Worm (Caenorhabditis elegans) whole organism, L2 larva: Measurements from ENCODE around the gene F32D8.15.

Experiments
- C34F6.9 ChIP-seq: fragments of 150-350 bp; optimal IDR thresholded peaks from 2 replicates; lab custom pipeline; 2014; ENCODE audit warnings: missing biosample characterization, missing genetic modification characterization
- F13H6.1 ChIP-seq: sonication (generic microtip); optimal IDR thresholded peaks from 2 replicates; lab custom pipeline; 2016; ENCODE audit warnings: missing genetic modification characterization, missing compliant biosample characterization
- R02D3.7 ChIP-seq: fragments of 150-350 bp; optimal IDR thresholded peaks from 2 replicates; lab custom pipeline; 2014; ENCODE audit warnings: missing biosample characterization, missing genetic modification characterization
- Y55F3AM.14 ChIP-seq: fragments of 200-800 bp; sonication (Bioruptor generic); optimal IDR thresholded peaks from 2 replicates; lab custom pipeline; 2018; ENCODE audit warnings: mild to moderate bottlenecking, missing genetic modification characterization, missing compliant biosample characterization
- ZK546.5 ChIP-seq: sonication (generic microtip); optimal IDR thresholded peaks from 2 replicates; lab custom pipeline; 2017; ENCODE audit warnings: missing biosample characterization, missing genetic modification characterization
- ama-1 ChIP-seq: fragments of 150-350 bp; optimal IDR thresholded peaks from 2 replicates; lab custom pipeline; 2018; ENCODE audit warnings: inconsistent platforms
- blmp-1 ChIP-seq: sonication (generic microtip); optimal IDR thresholded peaks from 2 replicates; lab custom pipeline; 2017; ENCODE audit warnings: missing genetic modification characterization, mild to moderate bottlenecking, missing compliant biosample characterization, antibody characterized with exemption, moderate library complexity; ENCODE audit not compliant: insufficient read depth
- crh-2 ChIP-seq: sonication (generic microtip); optimal IDR thresholded peaks from 2 replicates; lab custom pipeline; 2017; ENCODE audit warnings: missing biosample characterization, missing genetic modification characterization
- dmd-4 ChIP-seq: sonication (generic microtip); optimal IDR thresholded peaks from 2 replicates; lab custom pipeline; 2017; ENCODE audit warnings: missing biosample characterization, missing genetic modification characterization
- egl-27 ChIP-seq: sonication (generic microtip); optimal IDR thresholded peaks from 3 replicates; lab custom pipeline; 2017; ENCODE audit warnings: missing biosample characterization, missing genetic modification reagents, missing genetic modification characterization
- elt-1 ChIP-seq: fragments of 150-350 bp; optimal IDR thresholded peaks from 2 replicates; lab custom pipeline; 2014; ENCODE audit warnings: missing biosample characterization, missing genetic modification characterization
- fos-1 ChIP-seq: fragments of 150-350 bp; optimal IDR thresholded peaks from 2 replicates; lab custom pipeline; 2014; ENCODE audit warnings: missing biosample characterization, missing genetic modification characterization
- gmeb-1 ChIP-seq: fragments of 150-350 bp; optimal IDR thresholded peaks from 2 replicates; lab custom pipeline; 2014; ENCODE audit warnings: missing biosample characterization, missing genetic modification characterization
- lin-13 ChIP-seq: fragments of 150-350 bp; optimal IDR thresholded peaks from 2 replicates; lab custom pipeline; 2014; ENCODE audit warnings: missing biosample characterization, missing genetic modification reagents, missing genetic modification characterization
- lsy-2 ChIP-seq, 2 experiments: fragments of 150-350 bp in 1 of 2; sonication (generic microtip) in 1 of 2; optimal IDR thresholded peaks; 2 replicates each; lab custom pipeline; 2014 to 2017; ENCODE audit warnings: missing biosample characterization in 2 of 2, missing genetic modification characterization in 2 of 2
- mab-5 ChIP-seq: fragments of 150-350 bp; optimal IDR thresholded peaks from 2 replicates; lab custom pipeline; 2014; ENCODE audit warnings: missing biosample characterization, missing genetic modification characterization
- mbf-1 ChIP-seq: sonication (generic microtip); optimal IDR thresholded peaks from 2 replicates; lab custom pipeline; 2017; ENCODE audit warnings: missing biosample characterization, missing genetic modification characterization
- mdl-1 ChIP-seq, 2 experiments: fragments of 150-350 bp in 1 of 2; sonication (generic microtip) in 1 of 2; optimal IDR thresholded peaks; 2 replicates each; lab custom pipeline; 2017; ENCODE audit warnings: missing biosample characterization in 2 of 2, missing genetic modification characterization in 2 of 2
- nhr-10 ChIP-seq: sonication (generic microtip); optimal IDR thresholded peaks from 2 replicates; lab custom pipeline; 2017; ENCODE audit warnings: missing biosample characterization, missing genetic modification characterization
- nhr-12 ChIP-seq: fragments of 150-350 bp; optimal IDR thresholded peaks from 2 replicates; lab custom pipeline; 2014; ENCODE audit warnings: missing biosample characterization, missing genetic modification characterization
- nhr-129 ChIP-seq: fragments of 150-350 bp; optimal IDR thresholded peaks from 2 replicates; lab custom pipeline; 2014; ENCODE audit warnings: missing biosample characterization, missing genetic modification characterization
- nhr-21 ChIP-seq: fragments of 150-350 bp; optimal IDR thresholded peaks from 2 replicates; lab custom pipeline; 2014; ENCODE audit warnings: missing biosample characterization, missing genetic modification characterization
- nhr-237 ChIP-seq: fragments of 150-350 bp; optimal IDR thresholded peaks from 2 replicates; lab custom pipeline; 2014; ENCODE audit warnings: missing biosample characterization, missing genetic modification characterization
- nhr-25 ChIP-seq: fragments of 150-350 bp; sonication (generic microtip); optimal IDR thresholded peaks from 3 replicates; lab custom pipeline; 2014; ENCODE audit warnings: missing biosample characterization, missing genetic modification characterization
- nhr-6 ChIP-seq: fragments of 150-350 bp; optimal IDR thresholded peaks from 2 replicates; lab custom pipeline; 2014; ENCODE audit warnings: missing biosample characterization, missing genetic modification characterization
- sem-4 ChIP-seq: fragments of 150-350 bp; optimal IDR thresholded peaks from 2 replicates; lab custom pipeline; 2014; ENCODE audit warnings: missing biosample characterization, missing genetic modification reagents, missing genetic modification characterization
- skn-1 ChIP-seq: sonication (generic microtip); optimal IDR thresholded peaks from 2 replicates; lab custom pipeline; 2017; ENCODE audit warnings: missing biosample characterization, missing genetic modification characterization
- sma-3 ChIP-seq: sonication (generic microtip); optimal IDR thresholded peaks from 2 replicates; lab custom pipeline; 2016; ENCODE audit warnings: missing genetic modification reagents, missing genetic modification characterization, missing compliant biosample characterization
- sma-9 ChIP-seq, 2 experiments: fragments of 150-350 bp in 1 of 2; sonication (generic microtip) in 1 of 2; optimal IDR thresholded peaks; 2 replicates each; lab custom pipeline; 2014 to 2016; ENCODE audit warnings: missing genetic modification characterization in 2 of 2, mild to moderate bottlenecking in 1 of 2, missing biosample characterization in 1 of 2, missing compliant biosample characterization in 1 of 2, missing genetic modification reagents in 1 of 2, moderate library complexity in 1 of 2
- snpc-4 ChIP-seq: fragments of 150-350 bp; optimal IDR thresholded peaks from 2 replicates; lab custom pipeline; 2014; ENCODE audit warnings: missing biosample characterization, missing genetic modification characterization
- unc-39 ChIP-seq: fragments of 150-350 bp; optimal IDR thresholded peaks from 2 replicates; lab custom pipeline; 2014; ENCODE audit warnings: missing biosample characterization, missing genetic modification characterization
- unc-55 ChIP-seq: fragments of 150-350 bp; sonication (generic microtip); optimal IDR thresholded peaks from 3 replicates; lab custom pipeline; 2014; ENCODE audit warnings: missing biosample characterization, missing genetic modification reagents, missing genetic modification characterization
- unc-62 ChIP-seq: fragments of 150-350 bp; optimal IDR thresholded peaks from 2 replicates; lab custom pipeline; 2014; ENCODE audit warnings: missing biosample characterization, missing genetic modification reagents, missing genetic modification characterization
- zag-1 ChIP-seq: fragments of 150-350 bp; optimal IDR thresholded peaks from 2 replicates; lab custom pipeline; 2014; ENCODE audit warnings: missing biosample characterization, missing genetic modification characterization
- ztf-11 ChIP-seq: sonication (generic microtip); optimal IDR thresholded peaks from 2 replicates; lab custom pipeline; 2017; ENCODE audit warnings: missing biosample characterization, missing genetic modification characterization
- ztf-4 ChIP-seq: fragments of 150-350 bp; optimal IDR thresholded peaks from 2 replicates; lab custom pipeline; 2014; ENCODE audit warnings: missing biosample characterization, missing genetic modification characterization

F32D8.15 gene

ce11 chrV:10938739-10939138 lies 34.9 kb downstream of the F32D8.15 start, which contains the start of gene F17C11.11:
TSS of gene F17C11.11 (minus strand) at chrV:10938817.
- peak; percentile 99 for TF ChIP-seq nhr-129
- no peak for TF ChIP-seq elt-1 (tag; lab: Kevin White, UChicago)
- TF ChIP-seq crh-2 (tag; lab: Kevin White, UChicago) = peak; percentile 47
- TF ChIP-seq mbf-1 (tag; lab: Kevin White, UChicago) = no peak
- no peak for TF ChIP-seq nhr-6 (tag; lab: Kevin White, UChicago)
- no peak for TF ChIP-seq nhr-237 (tag; lab: Kevin White, UChicago)
- TF ChIP-seq F13H6.1 (tag; lab: Kevin White, UChicago) = peak; percentile 26
- TF ChIP-seq sma-9 (GFP tag; optimal IDR thresholded peaks at IDR 0.05; lab: Kevin White, UChicago) = peak; percentile 68
- no peak for TF ChIP-seq sma-9 (tag; optimal IDR thresholded peaks at IDR 0.05; lab: Kevin White, UChicago)
- no peak for TF ChIP-seq nhr-12
- no peak for TF ChIP-seq ztf-11 (tag; lab: Kevin White, UChicago)
- TF ChIP-seq nhr-21 (tag; lab: Kevin White, UChicago) = peak; percentile 20
- peak; percentile 58 for TF ChIP-seq fos-1 (tag; lab: Kevin White, UChicago)
- no peak for TF ChIP-seq snpc-4 (tag; lab: Kevin White, UChicago)
- no peak for TF ChIP-seq ZK546.5
- no peak for TF ChIP-seq sem-4 (tag; lab: Kevin White, UChicago)
- TF ChIP-seq gmeb-1 = peak; percentile 23
- TF ChIP-seq unc-55 = no peak
- no peak for TF ChIP-seq nhr-25 (tag; lab: Kevin White, UChicago)
- no peak for TF ChIP-seq mdl-1 (tag; optimal IDR thresholded peaks at IDR 0.05; lab: Kevin White, UChicago)
- TF ChIP-seq C34F6.9 (tag; lab: Kevin White, UChicago) = peak; percentile 28

ce11 chrV:10939990-10940570 lies 36.2 kb downstream of the F32D8.15 start:
- no peak for TF ChIP-seq sma-3 (GFP tag; lab: Kevin White, UChicago)
- peak; percentile 24 for TF ChIP-seq unc-62 (GFP tag; lab: Kevin White, UChicago)
- TF ChIP-seq nhr-21 (tag; lab: Kevin White, UChicago) = peak; percentile 68
- no peak for TF ChIP-seq egl-27 (tag; lab: Kevin White, UChicago)
- TF ChIP-seq skn-1 (tag; lab: Kevin White, UChicago) = no peak
- no peak for TF ChIP-seq ZK546.5
- no peak for TF ChIP-seq ama-1
- no peak for TF ChIP-seq mab-5 (tag; lab: Kevin White, UChicago)
- no peak for TF ChIP-seq Y55F3AM.14 (GFP tag; lab: Kevin White, UChicago)
- no peak for TF ChIP-seq snpc-4 (tag; lab: Kevin White, UChicago)
- TF ChIP-seq nhr-12 = no peak
- TF ChIP-seq sma-9 (GFP tag; optimal IDR thresholded peaks at IDR 0.05; lab: Kevin White, UChicago) = peak; percentile 65
- TF ChIP-seq sma-9 (tag; optimal IDR thresholded peaks at IDR 0.05; lab: Kevin White, UChicago) = no peak
- TF ChIP-seq dmd-4 (tag; lab: Kevin White, UChicago) = no peak
- TF ChIP-seq nhr-10 = no peak

- no peak for TF ChIP-seq R02D3.7 (tag; lab: Kevin White, UChicago)
- peak in 1 of 2 experiments; percentile 65 for TF ChIP-seq lsy-2 (tag; optimal IDR thresholded peaks at IDR 0.05; lab: Kevin White, UChicago)
- TF ChIP-seq ztf-4 = peak; percentile 48
- peak; percentile 56 for TF ChIP-seq nhr-21 (tag; lab: Kevin White, UChicago)
- TF ChIP-seq blmp-1 (tag; lab: Kevin White, UChicago) = peak; percentile 71
- peak; percentile 75 for TF ChIP-seq egl-27 (tag; lab: Kevin White, UChicago)
- peak; percentile 39 for TF ChIP-seq lin-13 (GFP tag; lab: Kevin White, UChicago)
- TF ChIP-seq unc-55 = peak; percentile 59
- peak; percentile 67 for TF ChIP-seq sma-9 (GFP tag; optimal IDR thresholded peaks at IDR 0.05; lab: Kevin White, UChicago)
- TF ChIP-seq sma-9 (tag; optimal IDR thresholded peaks at IDR 0.05; lab: Kevin White, UChicago) = no peak
- peak; percentile 74 for TF ChIP-seq fos-1 (tag; lab: Kevin White, UChicago)
- peak; percentile 77 for TF ChIP-seq F13H6.1 (tag; lab: Kevin White, UChicago)
- TF ChIP-seq nhr-237 (tag; lab: Kevin White, UChicago) = no peak
- peak; percentile 34 for TF ChIP-seq ama-1
- TF ChIP-seq nhr-129 = peak; percentile 100
- no peak for TF ChIP-seq dmd-4 (tag; lab: Kevin White, UChicago)
- TF ChIP-seq nhr-6 (tag; lab: Kevin White, UChicago) = no peak
- peak; percentile 27 for TF ChIP-seq zag-1 (tag; lab: Kevin White, UChicago)
- peak; percentile 75 for TF ChIP-seq skn-1 (tag; lab: Kevin White, UChicago)
- TF ChIP-seq nhr-25 (tag; lab: Kevin White, UChicago) = peak; percentile 45
- TF ChIP-seq Y55F3AM.14 (GFP tag; lab: Kevin White, UChicago) = peak; percentile 77
- peak in 1 of 2 experiments; percentile 24 for TF ChIP-seq mdl-1 (tag; optimal IDR thresholded peaks at IDR 0.05; lab: Kevin White, UChicago)
- no peak for TF ChIP-seq unc-39 (tag; lab: Kevin White, UChicago)
- peak; percentile 72 for TF ChIP-seq sma-3 (GFP tag; lab: Kevin White, UChicago)
- peak; percentile 81 for TF ChIP-seq crh-2 (tag; lab: Kevin White, UChicago)
- TF ChIP-seq elt-1 (tag; lab: Kevin White, UChicago) = no peak
- peak; percentile 75 for TF ChIP-seq C34F6.9 (tag; lab: Kevin White, UChicago)
- TF ChIP-seq gmeb-1 = peak; percentile 62
These were observed 36.7 kb downstream of the F32D8.15 start for ce11 chrV:10940571-10940991.
